Fruit fly (Drosophila melanogaster): ENCODE data around the gene CG15258.

The CG15258 gene

dm6 chr2L:15401860-15402259 is 40.4 kb upstream of the CG15258 start:
- TF ChIP-seq CG12768 (GFP tag; optimal IDR thresholded peaks at IDR 0.05), result no peak
- no peak for TF ChIP-seq Clk (GFP tag; optimal IDR thresholded peaks at IDR 0.05)
- TF ChIP-seq CG5204 (GFP tag; optimal IDR thresholded peaks at IDR 0.05), result no peak
- TF ChIP-seq toe (GFP tag; optimal IDR thresholded peaks at IDR 0.05), result no peak
- TF ChIP-seq tj (GFP tag; optimal IDR thresholded peaks at IDR 0.05), result no peak
- no peak for TF ChIP-seq CG33017 (tag; optimal IDR thresholded peaks at IDR 0.05)
- TF ChIP-seq Crg-1 (GFP tag; optimal IDR thresholded peaks at IDR 0.05), result no peak
- TF ChIP-seq ovo (GFP tag; optimal IDR thresholded peaks at IDR 0.05), result no peak
- no peak for TF ChIP-seq bab1 (GFP tag; optimal IDR thresholded peaks at IDR 0.05)
- no peak for TF ChIP-seq Hr96 (GFP tag; optimal IDR thresholded peaks at IDR 0.05)

DNA sequence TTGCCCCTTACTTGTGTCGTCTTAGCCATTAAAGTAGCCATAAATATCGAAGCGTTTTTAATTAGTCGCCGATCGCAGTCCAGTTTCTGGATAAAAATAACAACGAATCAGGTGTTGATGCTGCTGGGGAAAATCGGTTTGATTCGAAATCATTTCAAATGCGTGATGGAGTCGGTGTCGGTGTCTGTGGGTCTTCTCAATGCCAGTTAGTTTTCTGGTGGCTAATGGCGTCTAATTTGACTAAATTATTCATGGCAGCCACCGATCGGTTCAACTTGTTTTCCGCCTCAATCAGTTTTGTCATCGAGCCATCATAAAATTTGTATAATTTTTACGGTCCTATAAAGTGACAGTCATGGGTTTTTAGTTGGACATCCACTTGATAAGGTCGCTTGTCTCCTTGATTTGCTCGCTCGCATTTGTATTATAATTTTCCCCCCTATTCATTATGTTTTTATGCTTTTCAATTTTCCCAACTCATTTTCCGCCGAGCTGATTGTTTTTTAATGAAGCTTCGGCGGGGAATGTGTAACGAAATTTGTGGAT is 39.0 kb upstream of the CG15258 start:
- TF ChIP-seq CG7045 (GFP tag; optimal IDR thresholded peaks at IDR 0.05) (no peak), pad (GFP tag; optimal IDR thresholded peaks at IDR 0.05) (no peak), CG5204 (GFP tag; optimal IDR thresholded peaks at IDR 0.05) (no peak), CG11617 (GFP tag; optimal IDR thresholded peaks at IDR 0.05) (no peak), kay (GFP tag; ENCODE audit: borderline replicate concordance) (no peak), CG7101 (tag; optimal IDR thresholded peaks at IDR 0.05) (no peak)

dm6 chr2L:15396796-15397195 is 35.4 kb upstream of the CG15258 start:
- TF ChIP-seq Clk (GFP tag; optimal IDR thresholded peaks at IDR 0.05), result no peak
- no peak for TF ChIP-seq tj (GFP tag; optimal IDR thresholded peaks at IDR 0.05)
- TF ChIP-seq bab1 (GFP tag; optimal IDR thresholded peaks at IDR 0.05), result no peak
- TF ChIP-seq toe (GFP tag; optimal IDR thresholded peaks at IDR 0.05), result no peak
- no peak for TF ChIP-seq CG12768 (GFP tag; optimal IDR thresholded peaks at IDR 0.05)
- no peak for TF ChIP-seq CG7045 (GFP tag; optimal IDR thresholded peaks at IDR 0.05)
- TF ChIP-seq CG5204 (GFP tag; optimal IDR thresholded peaks at IDR 0.05), result no peak
- TF ChIP-seq cnc (optimal IDR thresholded peaks at IDR 0.05), result no peak

dm6 chr2L:15392371-15392770 is 30.9 kb upstream of the CG15258 start:
- TF ChIP-seq CG7101 (tag; optimal IDR thresholded peaks at IDR 0.05) (no peak), CG1620 (GFP tag; optimal IDR thresholded peaks at IDR 0.05) (no peak), ovo (GFP tag; optimal IDR thresholded peaks at IDR 0.05) (no peak), CG33017 (tag; optimal IDR thresholded peaks at IDR 0.05) (no peak), CG11617 (GFP tag; optimal IDR thresholded peaks at IDR 0.05) (no peak), bab1 (GFP tag; optimal IDR thresholded peaks at IDR 0.05) (no peak), cnc (optimal IDR thresholded peaks at IDR 0.05) (no peak), toe (GFP tag; optimal IDR thresholded peaks at IDR 0.05) (no peak), CG12768 (GFP tag; optimal IDR thresholded peaks at IDR 0.05) (no peak), Hr96 (GFP tag; optimal IDR thresholded peaks at IDR 0.05) (no peak), cic (GFP tag; optimal IDR thresholded peaks at IDR 0.05) (no peak), Mnt (GFP tag; optimal IDR thresholded peaks at IDR 0.05) (no peak), kay (GFP tag; ENCODE audit: borderline replicate concordance) (no peak), Clk (GFP tag; optimal IDR thresholded peaks at IDR 0.05) (no peak), tj (GFP tag; optimal IDR thresholded peaks at IDR 0.05) (no peak), CG7045 (GFP tag; optimal IDR thresholded peaks at IDR 0.05) (no peak), CG14711 (tag; optimal IDR thresholded peaks at IDR 0.05) (no peak)

dm6 chr2L:15390421-15390820 is 29.0 kb upstream of the CG15258 start:
- TF ChIP-seq Crg-1 (GFP tag; optimal IDR thresholded peaks at IDR 0.05), result no peak
- TF ChIP-seq tj (GFP tag; optimal IDR thresholded peaks at IDR 0.05), result no peak
- no peak for TF ChIP-seq CG33017 (tag; optimal IDR thresholded peaks at IDR 0.05)
- TF ChIP-seq bab1 (GFP tag; optimal IDR thresholded peaks at IDR 0.05), result no peak

DNA sequence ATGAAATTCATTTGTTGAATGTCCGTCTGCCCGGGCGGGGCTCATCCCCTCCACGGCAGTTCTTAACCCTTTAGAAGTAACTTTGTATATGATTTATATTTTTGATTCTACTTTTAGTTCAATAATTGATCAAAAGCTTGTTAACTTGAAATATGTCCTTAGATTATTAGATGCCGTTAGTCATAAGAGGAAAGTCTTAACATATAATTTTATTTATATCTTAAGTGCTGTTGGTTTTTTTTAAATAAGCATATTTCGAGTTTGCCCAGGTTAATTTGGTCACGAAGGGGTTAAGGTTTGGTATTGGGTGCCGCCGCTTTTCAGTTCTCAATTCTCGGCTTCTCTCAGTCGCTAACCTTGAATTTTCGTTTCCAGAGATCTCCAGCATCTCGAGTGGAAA is 27.6 kb upstream of the CG15258 start:
- TF ChIP-seq pad (GFP tag; optimal IDR thresholded peaks at IDR 0.05) (no peak), bab1 (GFP tag; optimal IDR thresholded peaks at IDR 0.05) (no peak), CG33017 (tag; optimal IDR thresholded peaks at IDR 0.05) (no peak), CG7101 (tag; optimal IDR thresholded peaks at IDR 0.05) (no peak), CG1620 (GFP tag; optimal IDR thresholded peaks at IDR 0.05) (no peak), toe (GFP tag; optimal IDR thresholded peaks at IDR 0.05) (no peak), Hr96 (GFP tag; optimal IDR thresholded peaks at IDR 0.05) (no peak), tj (GFP tag; optimal IDR thresholded peaks at IDR 0.05) (no peak), Clk (GFP tag; optimal IDR thresholded peaks at IDR 0.05) (no peak)

DNA sequence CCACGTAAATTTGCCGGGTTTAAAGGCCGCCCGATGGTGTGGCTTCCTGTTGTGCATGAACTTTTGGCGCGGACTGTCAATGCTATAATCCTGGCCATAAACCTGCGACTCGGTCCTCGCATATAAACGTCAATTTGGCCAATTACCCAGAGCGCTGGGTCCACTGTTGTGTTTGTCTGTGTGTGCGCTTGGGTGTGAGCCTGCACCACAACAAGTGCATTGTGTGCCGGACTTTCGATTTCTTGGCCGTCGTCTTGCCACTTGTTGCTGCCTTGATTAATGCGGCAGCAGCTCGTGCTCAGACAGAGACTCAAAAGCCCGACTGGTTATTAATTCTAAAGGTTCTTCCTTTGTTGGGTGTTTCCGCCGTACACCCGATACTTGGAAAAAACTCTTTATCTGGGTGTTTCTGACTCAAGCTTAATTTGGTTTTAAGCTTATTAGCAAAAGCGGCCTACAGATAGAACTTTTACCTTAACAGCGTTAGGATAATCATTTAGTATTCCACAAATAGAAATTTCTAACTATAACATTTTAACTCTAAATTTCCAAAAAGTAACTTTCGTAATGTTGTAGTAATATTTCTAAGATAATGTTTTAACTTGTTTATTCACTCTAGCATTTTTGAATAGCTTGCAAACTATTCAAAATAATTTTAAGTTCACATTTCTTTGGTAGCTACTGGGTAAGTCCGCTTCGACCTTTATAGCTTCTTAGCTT is 26.6 kb upstream of the CG15258 start:
- no peak for TF ChIP-seq Mnt (GFP tag; optimal IDR thresholded peaks at IDR 0.05)
- TF ChIP-seq CG14711 (tag; optimal IDR thresholded peaks at IDR 0.05), result no peak
- TF ChIP-seq CG11617 (GFP tag; optimal IDR thresholded peaks at IDR 0.05), result no peak
- no peak for TF ChIP-seq cnc (optimal IDR thresholded peaks at IDR 0.05)
- no peak for TF ChIP-seq tj (GFP tag; optimal IDR thresholded peaks at IDR 0.05)
- TF ChIP-seq Clk (GFP tag; optimal IDR thresholded peaks at IDR 0.05), result no peak
- TF ChIP-seq Crg-1 (GFP tag; optimal IDR thresholded peaks at IDR 0.05), result no peak
- no peak for TF ChIP-seq CG33017 (tag; optimal IDR thresholded peaks at IDR 0.05)
- no peak for TF ChIP-seq CG7101 (tag; optimal IDR thresholded peaks at IDR 0.05)
- TF ChIP-seq bab1 (GFP tag; optimal IDR thresholded peaks at IDR 0.05), result no peak
- TF ChIP-seq ovo (GFP tag; optimal IDR thresholded peaks at IDR 0.05), result no peak
- TF ChIP-seq Hr96 (GFP tag; optimal IDR thresholded peaks at IDR 0.05), result no peak
- TF ChIP-seq CG7045 (GFP tag; optimal IDR thresholded peaks at IDR 0.05), result no peak
- TF ChIP-seq pad (GFP tag; optimal IDR thresholded peaks at IDR 0.05), result no peak
- no peak for TF ChIP-seq kay (GFP tag; ENCODE audit: borderline replicate concordance)
- TF ChIP-seq CG1620 (GFP tag; optimal IDR thresholded peaks at IDR 0.05), result no peak
- TF ChIP-seq cic (GFP tag; optimal IDR thresholded peaks at IDR 0.05), result no peak
- TF ChIP-seq CG12768 (GFP tag; optimal IDR thresholded peaks at IDR 0.05), result no peak
- no peak for TF ChIP-seq toe (GFP tag; optimal IDR thresholded peaks at IDR 0.05)
- TF ChIP-seq CG5204 (GFP tag; optimal IDR thresholded peaks at IDR 0.05), result no peak
